Worm (Caenorhabditis elegans): Measurements from ENCODE around the gene ndub-6.

Gene ndub-6

DNA sequence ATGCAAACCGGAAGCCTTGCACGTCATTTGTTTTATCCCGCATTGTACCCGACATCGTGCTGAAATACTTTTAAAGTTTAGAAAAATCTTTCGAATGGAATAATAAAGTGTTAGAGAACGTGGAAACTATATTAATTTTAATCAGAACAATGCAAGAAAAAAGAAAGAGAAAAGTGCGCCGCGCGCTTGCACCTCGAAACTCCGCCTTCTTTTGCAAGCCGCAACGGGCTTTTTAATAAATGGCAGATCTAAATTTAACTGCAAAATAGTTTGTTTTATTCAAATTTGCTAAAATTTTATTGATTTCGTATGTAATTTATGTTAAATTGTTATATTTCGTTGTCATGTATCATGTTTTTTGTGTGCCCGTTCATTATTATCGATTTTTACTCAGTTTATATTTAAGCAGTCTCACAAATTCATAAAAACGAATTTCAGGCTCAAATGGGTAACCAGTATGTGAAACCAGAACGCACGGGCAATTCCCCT is at the start of gene ndub-6, which contains the start of gene acl-3:
TSS of gene ndub-6 (plus strand) at position 439 of the 489 bp plus-strand sequence.
TSS of gene acl-3 (minus strand) at position 59 of the 489 bp plus-strand sequence.
- TF ChIP-seq C34F6.9 (tag; optimal IDR thresholded peaks at IDR 0.05) (peak; percentile 8), mbf-1 (tag; optimal IDR thresholded peaks at IDR 0.05) (no peak), lsy-2 (tag; optimal IDR thresholded peaks at IDR 0.05) (peak in 1 of 2 experiments; percentile 14)

DNA sequence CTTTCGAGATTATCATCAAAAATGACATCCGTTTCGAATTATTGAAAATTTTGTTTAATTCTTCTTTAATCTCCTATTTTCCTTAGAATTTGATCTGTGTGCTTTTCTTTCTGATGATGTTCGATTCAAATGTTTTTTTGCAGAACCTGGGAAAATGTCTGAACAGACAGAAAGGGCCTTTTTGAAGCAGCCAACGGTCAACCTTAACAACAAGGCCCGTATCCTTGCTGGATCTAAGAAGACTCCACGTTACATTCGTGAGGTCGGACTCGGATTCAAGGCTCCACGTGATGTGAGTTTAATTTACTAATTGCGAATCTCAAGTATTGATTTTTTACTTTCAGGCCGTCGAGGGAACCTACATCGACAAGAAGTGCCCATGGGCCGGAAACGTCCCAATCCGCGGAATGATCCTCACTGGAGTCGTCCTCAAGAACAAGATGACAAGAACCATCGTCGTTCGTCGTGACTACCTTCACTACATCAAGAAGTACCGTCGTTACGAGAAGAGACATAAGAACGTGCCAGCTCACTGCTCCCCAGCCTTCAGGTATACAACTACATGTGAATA is 49.6 kb upstream of the ndub-6 start, which contains the start of gene rps-11:
TSS of gene rps-11 (plus strand) at position 144 of the 571 bp plus-strand sequence.
- no peak for TF ChIP-seq lin-39 (tag; optimal IDR thresholded peaks at IDR 0.05)
- TF ChIP-seq nhr-11 (tag; optimal IDR thresholded peaks at IDR 0.05), result no peak

ce11 chrIV:11603265-11603840 is 48.9 kb upstream of the ndub-6 start:
- TF ChIP-seq ztf-11 (tag; optimal IDR thresholded peaks at IDR 0.05) (no peak), zag-1 (tag; optimal IDR thresholded peaks at IDR 0.05) (no peak), crh-2 (tag; optimal IDR thresholded peaks at IDR 0.05) (no peak), F13H6.1 (tag; optimal IDR thresholded peaks at IDR 0.05) (no peak), aly-2 (tag; optimal IDR thresholded peaks at IDR 0.05) (no peak), nhr-6 (tag; optimal IDR thresholded peaks at IDR 0.05) (no peak), unc-39 (tag; optimal IDR thresholded peaks at IDR 0.05) (no peak), ztf-4 (tag; optimal IDR thresholded peaks at IDR 0.05) (no peak), snpc-4 (tag; optimal IDR thresholded peaks at IDR 0.05) (no peak), Y55F3AM.14 (GFP tag; optimal IDR thresholded peaks at IDR 0.05) (no peak), mbf-1 (tag; optimal IDR thresholded peaks at IDR 0.05) (no peak), ceh-82 (tag; optimal IDR thresholded peaks at IDR 0.05) (no peak), dmd-4 (tag; optimal IDR thresholded peaks at IDR 0.05) (no peak), mab-5 (tag; optimal IDR thresholded peaks at IDR 0.05) (no peak), nhr-129 (tag; optimal IDR thresholded peaks at IDR 0.05) (no peak)

- TF ChIP-seq nhr-129 (tag; optimal IDR thresholded peaks at IDR 0.05) (peak; percentile 69), nhr-23 (tag; optimal IDR thresholded peaks at IDR 0.05) (no peak), sem-4 (tag; optimal IDR thresholded peaks at IDR 0.05) (no peak), dmd-4 (tag; optimal IDR thresholded peaks at IDR 0.05) (no peak), unc-39 (tag; optimal IDR thresholded peaks at IDR 0.05) (no peak), crh-2 (tag; optimal IDR thresholded peaks at IDR 0.05) (peak; percentile 50), alr-1 (tag; optimal IDR thresholded peaks at IDR 0.05) (no peak), ceh-82 (tag; optimal IDR thresholded peaks at IDR 0.05) (no peak), skn-1 (tag; optimal IDR thresholded peaks at IDR 0.05) (peak; percentile 30), blmp-1 (tag; optimal IDR thresholded peaks at IDR 0.05; ENCODE audit: insufficient read depth) (peak; percentile 31), mab-5 (tag; optimal IDR thresholded peaks at IDR 0.05) (no peak), F13H6.1 (tag; optimal IDR thresholded peaks at IDR 0.05) (peak; percentile 29), R02D3.7 (tag; optimal IDR thresholded peaks at IDR 0.05) (no peak), ztf-1 (GFP tag; conservative IDR thresholded peaks at IDR 0.05) (no peak), nhr-12 (tag; optimal IDR thresholded peaks at IDR 0.05) (no peak), ama-1 (optimal IDR thresholded peaks at IDR 0.05) (no peak), unc-55 (GFP tag; optimal IDR thresholded peaks at IDR 0.05) (peak; percentile 68), ztf-4 (tag; optimal IDR thresholded peaks at IDR 0.05) (no peak), nhr-21 (tag; optimal IDR thresholded peaks at IDR 0.05) (no peak), lsy-2 (tag; optimal IDR thresholded peaks at IDR 0.05) (peak in 1 of 2 experiments; percentile 72), Y55F3AM.14 (GFP tag; optimal IDR thresholded peaks at IDR 0.05) (no peak), peb-1 (tag; optimal IDR thresholded peaks at IDR 0.05) (no peak), elt-3 (tag; optimal IDR thresholded peaks at IDR 0.05) (no peak), nhr-10 (tag; optimal IDR thresholded peaks at IDR 0.05) (no peak), aly-2 (tag; optimal IDR thresholded peaks at IDR 0.05) (no peak), fos-1 (tag; optimal IDR thresholded peaks at IDR 0.05) (peak; percentile 13), C34F6.9 (tag; optimal IDR thresholded peaks at IDR 0.05) (peak; percentile 72), sma-9 (GFP tag; optimal IDR thresholded peaks at IDR 0.05) (peak; percentile 18), sma-9 (tag; optimal IDR thresholded peaks at IDR 0.05) (no peak), nhr-237 (tag; optimal IDR thresholded peaks at IDR 0.05) (no peak), nhr-11 (tag; optimal IDR thresholded peaks at IDR 0.05) (no peak), zag-1 (tag; optimal IDR thresholded peaks at IDR 0.05) (no peak), snpc-4 (tag; optimal IDR thresholded peaks at IDR 0.05) (peak; percentile 18), nhr-77 (tag; optimal IDR thresholded peaks at IDR 0.05) (no peak), sma-3 (GFP tag; optimal IDR thresholded peaks at IDR 0.05) (peak; percentile 55), nhr-25 (tag; optimal IDR thresholded peaks at IDR 0.05) (peak; percentile 51), gmeb-1 (tag; optimal IDR thresholded peaks at IDR 0.05) (peak; percentile 40), ZK546.5 (tag; optimal IDR thresholded peaks at IDR 0.05) (no peak), lin-11 (tag; optimal IDR thresholded peaks at IDR 0.05) (no peak), mdl-1 (tag; optimal IDR thresholded peaks at IDR 0.05) (no peak), ztf-11 (tag; optimal IDR thresholded peaks at IDR 0.05) (no peak), lin-13 (GFP tag; optimal IDR thresholded peaks at IDR 0.05) (peak; percentile 27)
These were observed 47.3 kb upstream of the ndub-6 start, which contains the start of the genes ragc-1 and Y24F12A.1 for ce11 chrIV:11604909-11605308. Gene ragc-1 (minus strand): TSS chrIV:11604933. Gene Y24F12A.1 (plus strand): TSS chrIV:11605254.
